Worm (Caenorhabditis elegans) whole organism, L3 larva: ENCODE measurements around the gene sto-1.

Source experiments
- R02D3.7 ChIP-seq: fragments of 150-350 bp; optimal IDR thresholded peaks from 2 replicates; lab custom pipeline; 2014; ENCODE audit warnings: missing biosample characterization, missing genetic modification characterization
- ZK546.5 ChIP-seq: sonication (generic microtip); optimal IDR thresholded peaks from 2 replicates; lab custom pipeline; 2017; ENCODE audit warnings: missing biosample characterization, missing genetic modification characterization
- egl-27 ChIP-seq: sonication (generic microtip); optimal IDR thresholded peaks from 4 replicates; lab custom pipeline; 2017; ENCODE audit warnings: missing biosample characterization, missing genetic modification reagents, missing genetic modification characterization
- hmg-11 ChIP-seq: sonication (generic microtip); optimal IDR thresholded peaks from 2 replicates; lab custom pipeline; 2016; ENCODE audit warnings: missing genetic modification characterization, missing compliant biosample characterization
- lsy-12 ChIP-seq: sonication (generic microtip); optimal IDR thresholded peaks from 2 replicates; lab custom pipeline; 2016; ENCODE audit warnings: mild to moderate bottlenecking, missing genetic modification characterization, missing compliant biosample characterization
- nhr-43 ChIP-seq: sonication (generic microtip); optimal IDR thresholded peaks from 2 replicates; lab custom pipeline; 2016; ENCODE audit warnings: mild to moderate bottlenecking, missing genetic modification characterization, missing compliant biosample characterization; ENCODE audit not compliant: poor library complexity, severe bottlenecking
- nhr-67 ChIP-seq: fragments of 150-350 bp; optimal IDR thresholded peaks from 2 replicates; lab custom pipeline; 2014; ENCODE audit warnings: missing biosample characterization, missing genetic modification characterization
- unc-62 ChIP-seq: fragments of 150-350 bp; sonication (generic microtip); optimal IDR thresholded peaks from 4 replicates; lab custom pipeline; 2014; ENCODE audit warnings: missing biosample characterization, missing genetic modification reagents, missing genetic modification characterization
- zag-1 ChIP-seq: fragments of 150-350 bp; optimal IDR thresholded peaks from 2 replicates; lab custom pipeline; 2014; ENCODE audit warnings: missing biosample characterization, missing genetic modification characterization

- TF ChIP-seq hmg-11 (tag; lab: Kevin White, UChicago) (no peak), nhr-67 (no peak), ZK546.5 (tag; lab: Kevin White, UChicago) (no peak), lsy-12 (no peak), zag-1 (no peak), unc-62 (no peak), R02D3.7 (no peak), egl-27 (tag; lab: Kevin White, UChicago) (no peak), nhr-43 (tag; lab: Kevin White, UChicago) (no peak)
Observed at ce11 chrX:7540033-7540432, 22.6 kb upstream of the sto-1 start, which contains the start of gene glb-16.
